Fruit fly (Drosophila melanogaster): ENCODE data around the gene CycH.
A peak's percentile ranks its signal among the peaks of the same experiment; 100 is the strongest.

The CycH gene

dm6 chr3L:21821780-21822179, at the start of gene CycH (continued):
- TF ChIP-seq gcm (GFP tag; optimal IDR thresholded peaks at IDR 0.05), result no peak
- TF ChIP-seq ap (GFP tag; IDR thresholded peaks at IDR 0.05), result no peak
- peak; percentile 48; the same call in 1 of the 2 replicates for TF ChIP-seq CG14014 (GFP tag; IDR thresholded peaks at IDR 0.05)
- TF ChIP-seq CG7928 (GFP tag; optimal IDR thresholded peaks at IDR 0.05), result no peak
- no peak for TF ChIP-seq ttk (GFP tag; IDR thresholded peaks at IDR 0.05)
- no peak for TF ChIP-seq CG16863 (GFP tag; optimal IDR thresholded peaks at IDR 0.05)
- TF ChIP-seq dimm (GFP tag; IDR thresholded peaks at IDR 0.05), result no peak
- TF ChIP-seq scrt (GFP tag; optimal IDR thresholded peaks at IDR 0.05), result peak; percentile 84
- TF ChIP-seq dpn (GFP tag; optimal IDR thresholded peaks at IDR 0.05), result peak; percentile 7 to 63
- peak; percentile 47 for TF ChIP-seq Six4 (GFP tag; optimal IDR thresholded peaks at IDR 0.05)
- TF ChIP-seq CG15696 (tag; optimal IDR thresholded peaks at IDR 0.05), result peak; percentile 12
- no peak for TF ChIP-seq Taf1 (GFP tag; IDR thresholded peaks at IDR 0.05)
- TF ChIP-seq en (GFP tag; optimal IDR thresholded peaks at IDR 0.05), result no peak
- peak; percentile 74; the same call in 2 of the 3 replicates for TF ChIP-seq CG2199 (GFP tag; IDR thresholded peaks at IDR 0.05)
- no peak for TF ChIP-seq org-1 (GFP tag; optimal IDR thresholded peaks at IDR 0.05)
- no peak for TF ChIP-seq B-H2 (GFP tag; optimal IDR thresholded peaks at IDR 0.05)
- no peak for TF ChIP-seq Ets65A (GFP tag)
- no peak for TF ChIP-seq chinmo (GFP tag; IDR thresholded peaks at IDR 0.05; ENCODE audit: partially characterized antibody)
- peak; percentile 29 for TF ChIP-seq Nf-YC (tag; optimal IDR thresholded peaks at IDR 0.05)
- no peak for TF ChIP-seq cad (GFP tag; optimal IDR thresholded peaks at IDR 0.05)
- peak; percentile 77 for TF ChIP-seq CG31441 (GFP tag; IDR thresholded peaks at IDR 0.05)
- no peak for TF ChIP-seq Rx (GFP tag; IDR thresholded peaks at IDR 0.05)
- TF ChIP-seq CTCF (GFP tag; optimal IDR thresholded peaks at IDR 0.05), result no peak
- no peak for TF ChIP-seq br (optimal IDR thresholded peaks at IDR 0.05)
- no peak for TF ChIP-seq CG2875 (GFP tag; optimal IDR thresholded peaks at IDR 0.05)
- no peak for TF ChIP-seq YL-1 (GFP tag; optimal IDR thresholded peaks at IDR 0.05)
- no peak for TF ChIP-seq CG9437 (GFP tag; optimal IDR thresholded peaks at IDR 0.05)
- TF ChIP-seq CG1024 (GFP tag; IDR thresholded peaks at IDR 0.05), result 0 out of 2 replicates have a peak, but pooled peaks have one; percentile 41
- TF ChIP-seq tap (tag; optimal IDR thresholded peaks at IDR 0.05), result no peak
- TF ChIP-seq CG12219 (GFP tag; optimal IDR thresholded peaks at IDR 0.05), result no peak
- TF ChIP-seq Ptx1 (GFP tag; IDR thresholded peaks at IDR 0.05), result no peak
- TF ChIP-seq CG32532 (GFP tag; IDR thresholded peaks at IDR 0.05), result no peak; the same call in 1 of the 2 replicates
- TF ChIP-seq Hr51 (GFP tag; optimal IDR thresholded peaks at IDR 0.05), result peak in 1 of 2 experiments; percentile 11
- TF ChIP-seq CG5953 (GFP tag; IDR thresholded peaks at IDR 0.05), result no peak
- peak; percentile 4 for TF ChIP-seq pnt (GFP tag; optimal IDR thresholded peaks at IDR 0.05)
- TF ChIP-seq NfI (GFP tag; optimal IDR thresholded peaks at IDR 0.05), result no peak
- TF ChIP-seq hbn (GFP tag; IDR thresholded peaks at IDR 0.05; ENCODE audit: partially characterized antibody), result no peak
- no peak for TF ChIP-seq Optix (GFP tag; IDR thresholded peaks at IDR 0.05)
- no peak for TF ChIP-seq CG1233 (GFP tag; optimal IDR thresholded peaks at IDR 0.05)
- TF ChIP-seq zfh1 (GFP tag; IDR thresholded peaks at IDR 0.05), result 0 out of 3 replicates have a peak, but pooled peaks have one; percentile 44
- TF ChIP-seq Lim3 (GFP tag; IDR thresholded peaks at IDR 0.05), result no peak
- TF ChIP-seq CG2712 (tag; optimal IDR thresholded peaks at IDR 0.05), result peak; percentile 46
- TF ChIP-seq oc (tag; optimal IDR thresholded peaks at IDR 0.05), result no peak
- no peak for TF ChIP-seq ac (GFP tag; optimal IDR thresholded peaks at IDR 0.05)
- TF ChIP-seq Bdp1 (GFP tag; optimal IDR thresholded peaks at IDR 0.05), result no peak
- no peak for TF ChIP-seq sr (GFP tag; IDR thresholded peaks at IDR 0.05)
- TF ChIP-seq CG7372 (GFP tag; IDR thresholded peaks at IDR 0.05), result no peak
- no peak for TF ChIP-seq Fer1 (GFP tag; optimal IDR thresholded peaks at IDR 0.05)
- peak; percentile 20 for TF ChIP-seq maf-S (GFP tag; optimal IDR thresholded peaks at IDR 0.05)
- TF ChIP-seq CG7786 (GFP tag; optimal IDR thresholded peaks at IDR 0.05), result peak; percentile 32
- TF ChIP-seq unpg (GFP tag; optimal IDR thresholded peaks at IDR 0.05), result no peak
- no peak for TF ChIP-seq bigmax (GFP tag; optimal IDR thresholded peaks at IDR 0.05)
- TF ChIP-seq Stat92E (GFP tag; optimal IDR thresholded peaks at IDR 0.05), result no peak

Measured in whole organism, embryonic.